Worm (Caenorhabditis elegans): ENCODE measurements around the gene C07C7.3.

ce11 chrIV:9130605-9131004, 35.2 kb upstream of the C07C7.3 start:
- no peak for TF ChIP-seq lsy-2 (tag; optimal IDR thresholded peaks at IDR 0.05)
- no peak for TF ChIP-seq lin-39 (tag; optimal IDR thresholded peaks at IDR 0.05)
- no peak for TF ChIP-seq F13H6.1 (tag; optimal IDR thresholded peaks at IDR 0.05)
- TF ChIP-seq skn-1 (tag; optimal IDR thresholded peaks at IDR 0.05) = no peak
- TF ChIP-seq snpc-4 (tag; optimal IDR thresholded peaks at IDR 0.05) = no peak
- TF ChIP-seq gmeb-1 (tag; optimal IDR thresholded peaks at IDR 0.05) = no peak
- no peak for TF ChIP-seq mdl-1 (tag; optimal IDR thresholded peaks at IDR 0.05)
- no peak for TF ChIP-seq unc-62 (GFP tag; optimal IDR thresholded peaks at IDR 0.05)
- no peak for TF ChIP-seq ZK546.5 (tag; optimal IDR thresholded peaks at IDR 0.05)
- no peak for TF ChIP-seq zag-1 (tag; optimal IDR thresholded peaks at IDR 0.05)
- no peak for TF ChIP-seq R02D3.7 (tag; optimal IDR thresholded peaks at IDR 0.05)
